Worm (Caenorhabditis elegans): ENCODE data around the gene srh-98.

- TF ChIP-seq skn-1 (tag; optimal IDR thresholded peaks at IDR 0.05) (no peak), nhr-237 (tag; optimal IDR thresholded peaks at IDR 0.05) (no peak), nhr-11 (tag; optimal IDR thresholded peaks at IDR 0.05) (no peak), nfya-1 (tag; optimal IDR thresholded peaks at IDR 0.05; ENCODE audit: insufficient read depth) (no peak), nhr-43 (tag; optimal IDR thresholded peaks at IDR 0.05; ENCODE audit: poor library complexity, severe bottlenecking) (no peak), elt-2 (tag; optimal IDR thresholded peaks at IDR 0.05) (no peak), zag-1 (tag; optimal IDR thresholded peaks at IDR 0.05) (no peak), elt-1 (tag; optimal IDR thresholded peaks at IDR 0.05) (no peak), ZK546.5 (tag; optimal IDR thresholded peaks at IDR 0.05) (no peak), mdl-1 (tag; optimal IDR thresholded peaks at IDR 0.05) (no peak), pqm-1 (tag; optimal IDR thresholded peaks at IDR 0.05) (no peak), daf-12 (tag; optimal IDR thresholded peaks at IDR 0.05) (no peak), ama-1 (optimal IDR thresholded peaks at IDR 0.05) (no peak)
These were observed 45.1 kb downstream of the srh-98 start, which contains the start of gene srh-281 for ce11 chrV:16190485-16190884.

All from whole organism, L3 larva.